Worm (Caenorhabditis elegans): ENCODE data around the gene cal-1.

The cal-1 gene

ce11 chrV:12528919-12529318 is 11.9 kb upstream of the cal-1 start:
- TF ChIP-seq efl-1 (GFP tag; optimal IDR thresholded peaks at IDR 0.05) (no peak), ceh-27 (GFP tag; optimal IDR thresholded peaks at IDR 0.05) (peak; percentile 19), nhr-80 (tag; optimal IDR thresholded peaks at IDR 0.05) (peak; percentile 55), Y53F4B.3 (GFP tag; IDR thresholded peaks at IDR 0.05) (no peak), hrde-1 (tag; optimal IDR thresholded peaks at IDR 0.05; ENCODE audit: borderline replicate concordance) (no peak), hmg-1.2 (GFP tag; IDR thresholded peaks at IDR 0.05) (peak; percentile 82), somi-1 (GFP tag; optimal IDR thresholded peaks at IDR 0.05) (no peak), egl-18 (GFP tag; IDR thresholded peaks at IDR 0.05) (no peak), akir-1 (GFP tag; optimal IDR thresholded peaks at IDR 0.05) (no peak)

- TF ChIP-seq sea-2 (GFP tag; IDR thresholded peaks at IDR 0.05) (no peak), lin-54 (GFP tag; optimal IDR thresholded peaks at IDR 0.05) (no peak), C17E4.6 (GFP tag; IDR thresholded peaks at IDR 0.05) (no peak), B0035.1 (tag; optimal IDR thresholded peaks at IDR 0.05) (no peak), tbx-9 (tag; optimal IDR thresholded peaks at IDR 0.05; ENCODE audit: borderline replicate concordance) (no peak), snpc-1.1 (tag; optimal IDR thresholded peaks at IDR 0.05; ENCODE audit: insufficient read depth) (no peak), cebp-1 (GFP tag; IDR thresholded peaks at IDR 0.05) (no peak), cebp-1 (tag; optimal IDR thresholded peaks at IDR 0.05) (no peak), die-1 (tag; optimal IDR thresholded peaks at IDR 0.05) (no peak), nfyb-1 (GFP tag; IDR thresholded peaks at IDR 0.05) (no peak)
Measured at ce11 chrV:12526758-12527157, 9.7 kb upstream of the cal-1 start, which contains the start of gene F45D3.1. Gene F45D3.1, plus strand, starts transcription at chrV:12527058.

- TF ChIP-seq lir-1 (GFP tag; conservative IDR thresholded peaks at IDR 0.05) (no peak), ZK185.1 (tag; optimal IDR thresholded peaks at IDR 0.05; ENCODE audit: poor library complexity, severe bottlenecking) (no peak), attf-5 (GFP tag; optimal IDR thresholded peaks at IDR 0.05) (no peak), ekl-4 (GFP tag; IDR thresholded peaks at IDR 0.05) (no peak), ztf-22 (GFP tag; optimal IDR thresholded peaks at IDR 0.05) (no peak), aptf-2 (GFP tag; conservative IDR thresholded peaks at IDR 0.05) (no peak), Y95B8A.8 (GFP tag; IDR thresholded peaks at IDR 0.05) (no peak), hmg-1.2 (GFP tag; IDR thresholded peaks at IDR 0.05) (no peak), lag-1 (GFP tag; IDR thresholded peaks at IDR 0.05) (no peak), hlh-12 (tag; optimal IDR thresholded peaks at IDR 0.05) (no peak), hmg-20 (GFP tag; IDR thresholded peaks at IDR 0.05) (no peak), Y53G8AR.9 (GFP tag; conservative IDR thresholded peaks at IDR 0.05) (no peak), ceh-58 (GFP tag; IDR thresholded peaks at IDR 0.05) (no peak), die-1 (tag; optimal IDR thresholded peaks at IDR 0.05) (no peak), Y67H2A.10 (GFP tag; conservative IDR thresholded peaks at IDR 0.05) (no peak), ztf-26 (tag; optimal IDR thresholded peaks at IDR 0.05) (no peak), atf-7 (tag; optimal IDR thresholded peaks at IDR 0.05) (no peak), T26A5.8 (tag; optimal IDR thresholded peaks at IDR 0.05) (no peak), ceh-91 (GFP tag; IDR thresholded peaks at IDR 0.05) (no peak)
Measured at ce11 chrV:12526124-12526523, 9.1 kb upstream of the cal-1 start.

ce11 chrV:12525526-12525925 is 8.5 kb upstream of the cal-1 start, which contains the start of gene dyf-4:
Gene dyf-4, minus strand, starts transcription at chrV:12525738.
- TF ChIP-seq bed-1 (GFP tag; IDR thresholded peaks at IDR 0.05) (no peak), mcd-1 (GFP tag; IDR thresholded peaks at IDR 0.05) (no peak), Y95B8A.8 (GFP tag; IDR thresholded peaks at IDR 0.05) (no peak), K12H6.12 (tag; optimal IDR thresholded peaks at IDR 0.05) (no peak), T07F8.4 (tag; optimal IDR thresholded peaks at IDR 0.05) (no peak), tlf-1 (GFP tag; optimal IDR thresholded peaks at IDR 0.05) (no peak), madf-6 (GFP tag; IDR thresholded peaks at IDR 0.05) (no peak), C06A6.2 (GFP tag; conservative IDR thresholded peaks at IDR 0.05) (no peak), ztf-3 (GFP tag; optimal IDR thresholded peaks at IDR 0.05) (no peak), gei-17 (GFP tag; optimal IDR thresholded peaks at IDR 0.05) (no peak), mes-4 (tag; optimal IDR thresholded peaks at IDR 0.05) (no peak)
